Fruit fly (Drosophila melanogaster): Measurements from ENCODE around the gene Nepl20.
A peak's percentile ranks its signal among the peaks of the same experiment; 100 is the strongest.

dm6 chr3R:28888561-28889426 lies 8.2 kb downstream of the Nepl20 start:
- TF ChIP-seq CG1620 (GFP tag; optimal IDR thresholded peaks at IDR 0.05) (peak; percentile 92), CG11617 (GFP tag; optimal IDR thresholded peaks at IDR 0.05) (peak; percentile 65), CG7045 (GFP tag; optimal IDR thresholded peaks at IDR 0.05) (peak; percentile 82), CG12768 (GFP tag; optimal IDR thresholded peaks at IDR 0.05) (peak; percentile 87), Clk (GFP tag; optimal IDR thresholded peaks at IDR 0.05) (peak; percentile 70), Mnt (GFP tag; optimal IDR thresholded peaks at IDR 0.05) (peak; percentile 84), CG7101 (tag; optimal IDR thresholded peaks at IDR 0.05) (peak; percentile 85), tj (GFP tag; optimal IDR thresholded peaks at IDR 0.05) (peak; percentile 54), kay (GFP tag; ENCODE audit: borderline replicate concordance) (no peak), CG5204 (GFP tag; optimal IDR thresholded peaks at IDR 0.05) (peak; percentile 86), bab1 (GFP tag; optimal IDR thresholded peaks at IDR 0.05) (peak; percentile 82)
